Fruit fly (Drosophila melanogaster): ENCODE measurements around the gene Svip.

DNA sequence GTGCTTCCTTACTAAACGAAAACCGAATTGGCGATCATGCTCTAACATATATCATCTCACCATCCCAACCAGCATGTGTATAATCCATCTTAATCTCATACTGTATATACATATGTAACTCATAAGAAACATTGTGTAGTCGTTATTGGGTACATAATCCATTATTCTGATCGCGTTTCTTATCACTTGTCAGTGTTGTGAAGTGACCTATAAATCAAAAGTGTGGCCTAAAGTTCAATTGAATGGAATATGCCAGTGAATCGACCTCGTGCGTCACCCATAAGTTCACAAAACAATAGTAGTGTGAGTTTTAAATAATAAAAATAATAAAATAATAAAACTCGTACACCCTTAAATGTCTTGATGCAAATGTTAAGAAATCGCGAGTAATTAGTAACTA is 13.6 kb upstream of the Svip start:
- TF ChIP-seq fru (optimal IDR thresholded peaks at IDR 0.05) (no peak), Hey (tag; optimal IDR thresholded peaks at IDR 0.05) (no peak), CG17612 (GFP tag; IDR thresholded peaks at IDR 0.05) (no peak), Ada2b (GFP tag; IDR thresholded peaks at IDR 0.05) (no peak), tio (GFP tag; optimal IDR thresholded peaks at IDR 0.05) (no peak), CG30431 (GFP tag; optimal IDR thresholded peaks at IDR 0.05) (no peak), PHDP (tag; optimal IDR thresholded peaks at IDR 0.05) (no peak), Hr78 (GFP tag; optimal IDR thresholded peaks at IDR 0.05) (no peak), CG11247 (GFP tag; IDR thresholded peaks at IDR 0.05) (no peak)
